Fruit fly (Drosophila melanogaster) whole organism, pupa: ENCODE data around the gene KP78a.

Source experiments
- CG12605 ChIP-seq: fragments of 200-800 bp; sonication (Bioruptor generic); IDR thresholded peaks from 2 replicates; pipeline ENCODE4 v1.3.6; 2022; ENCODE audit warnings: missing biosample characterization, missing genetic modification characterization
- CG13204 ChIP-seq: fragments of 200-800 bp; sonication (Bioruptor generic); optimal IDR thresholded peaks from 2 replicates; lab custom pipeline; 2018; ENCODE audit warnings: missing biosample characterization, mild to moderate bottlenecking, missing genetic modification characterization, moderate library complexity
- CG8301 ChIP-seq: fragments of 200-800 bp; sonication (Bioruptor generic); optimal IDR thresholded peaks from 2 replicates; lab custom pipeline; 2018; ENCODE audit warnings: missing biosample characterization, mild to moderate bottlenecking, missing genetic modification characterization
- Pif1A ChIP-seq: fragments of 200-800 bp; sonication (Bioruptor generic); optimal IDR thresholded peaks from 3 replicates; lab custom pipeline; 2016; ENCODE audit warnings: missing biosample characterization, missing genetic modification characterization

dm6 chr3R:11375142-11375541, 22.2 kb upstream of the KP78a start:
- TF ChIP-seq CG12605 (no peak), Pif1A (GFP tag; lab: Kevin White, UChicago) (no peak), CG8301 (no peak), CG13204 (GFP tag; lab: Kevin White, UChicago) (no peak)
